Worm (Caenorhabditis elegans) whole organism, late embryonic: ENCODE data around the gene C26H9A.3.
"Not testable (repeated sequence)": the region's sequence is repeated elsewhere in the genome, so short reads cannot be mapped to it uniquely, and the experiment has no call there.

Experiments used
- C08G9.2 ChIP-seq: sonication (generic microtip); optimal IDR thresholded peaks from 2 replicates; lab custom pipeline; 2016; ENCODE audit warnings: mild to moderate bottlenecking, missing genetic modification characterization, moderate library complexity, missing compliant biosample characterization
- C38D4.7 ChIP-seq: fragments of 200-800 bp; sonication (Bioruptor generic); optimal IDR thresholded peaks from 2 replicates; lab custom pipeline; 2018; ENCODE audit warnings: mild to moderate bottlenecking, missing genetic modification characterization, moderate library complexity, missing compliant biosample characterization
- K09A11.1 ChIP-seq: sonication (generic microtip); optimal IDR thresholded peaks from 2 replicates; lab custom pipeline; 2017; ENCODE audit warnings: antibody characterized with exemption, mild to moderate bottlenecking, missing genetic modification characterization, missing compliant biosample characterization; ENCODE audit not compliant: insufficient read depth
- ceh-2 ChIP-seq: sonication (generic microtip); optimal IDR thresholded peaks from 2 replicates; lab custom pipeline; 2016; ENCODE audit warnings: missing genotype, missing genetic modification characterization, missing compliant biosample characterization
- ceh-31 ChIP-seq: sonication (generic microtip); optimal IDR thresholded peaks from 2 replicates; lab custom pipeline; 2016; ENCODE audit warnings: missing genetic modification characterization, missing compliant biosample characterization
- ceh-34 ChIP-seq: sonication (generic microtip); optimal IDR thresholded peaks from 2 replicates; lab custom pipeline; 2016; ENCODE audit warnings: mild to moderate bottlenecking, missing genetic modification characterization, missing compliant biosample characterization
- ceh-48 ChIP-seq: sonication (generic microtip); optimal IDR thresholded peaks from 2 replicates; lab custom pipeline; 2016; ENCODE audit warnings: missing genetic modification characterization, inconsistent platforms, missing compliant biosample characterization
- ceh-9 ChIP-seq: sonication (generic microtip); optimal IDR thresholded peaks from 2 replicates; lab custom pipeline; 2016; ENCODE audit warnings: mild to moderate bottlenecking, missing genetic modification characterization, inconsistent platforms, missing compliant biosample characterization
- ets-4 ChIP-seq: sonication (generic microtip); optimal IDR thresholded peaks from 2 replicates; lab custom pipeline; 2016; ENCODE audit warnings: missing genetic modification characterization, missing compliant biosample characterization
- eyg-1 ChIP-seq: sonication (generic microtip); optimal IDR thresholded peaks from 2 replicates; lab custom pipeline; 2016; ENCODE audit warnings: missing genotype, missing genetic modification characterization, missing compliant biosample characterization
- fkh-6 ChIP-seq: sonication (generic microtip); optimal IDR thresholded peaks from 2 replicates; lab custom pipeline; 2016; ENCODE audit warnings: missing genetic modification characterization, missing compliant biosample characterization
- hlh-30 ChIP-seq: sonication (generic microtip); optimal IDR thresholded peaks from 2 replicates; lab custom pipeline; 2017; ENCODE audit warnings: antibody characterized with exemption, missing genetic modification characterization, missing compliant biosample characterization; ENCODE audit not compliant: insufficient read depth
- hlh-6 ChIP-seq: sonication (generic microtip); optimal IDR thresholded peaks from 2 replicates; lab custom pipeline; 2016; ENCODE audit warnings: missing genotype, missing genetic modification characterization, missing compliant biosample characterization
- hlh-8 ChIP-seq: sonication (generic microtip); optimal IDR thresholded peaks from 2 replicates; lab custom pipeline; 2016; ENCODE audit warnings: missing genotype, missing genetic modification characterization, missing compliant biosample characterization
- lim-6 ChIP-seq: sonication (generic microtip); optimal IDR thresholded peaks from 2 replicates; lab custom pipeline; 2016; ENCODE audit warnings: missing genetic modification characterization, missing compliant biosample characterization
- nfya-1 ChIP-seq: sonication (generic microtip); optimal IDR thresholded peaks from 2 replicates; lab custom pipeline; 2017; ENCODE audit warnings: missing genetic modification characterization, mild to moderate bottlenecking, missing compliant biosample characterization, antibody characterized with exemption, moderate library complexity
- nhr-232 ChIP-seq: sonication (generic microtip); optimal IDR thresholded peaks from 2 replicates; lab custom pipeline; 2016; ENCODE audit warnings: missing genetic modification characterization, missing compliant biosample characterization
- npax-4 ChIP-seq: sonication (generic microtip); optimal IDR thresholded peaks from 2 replicates; lab custom pipeline; 2016; ENCODE audit warnings: missing genetic modification characterization, missing compliant biosample characterization
- odd-2 ChIP-seq: sonication (generic microtip); optimal IDR thresholded peaks from 2 replicates; lab custom pipeline; 2017; ENCODE audit warnings: antibody characterized with exemption, mild to moderate bottlenecking, missing genetic modification characterization, missing compliant biosample characterization
- pax-1 ChIP-seq: fragments of 150-350 bp; optimal IDR thresholded peaks from 2 replicates; lab custom pipeline; 2014; ENCODE audit warnings: missing biosample characterization, missing genetic modification characterization
- pha-2 ChIP-seq: sonication (generic microtip); optimal IDR thresholded peaks from 2 replicates; lab custom pipeline; 2017; ENCODE audit warnings: mild to moderate bottlenecking, missing genetic modification characterization, missing compliant biosample characterization
- sdc-2 ChIP-seq: sonication (generic microtip); optimal IDR thresholded peaks from 2 replicates; lab custom pipeline; 2016; ENCODE audit warnings: missing genotype, missing genetic modification characterization, missing compliant biosample characterization
- tbx-2 ChIP-seq: sonication (generic microtip); optimal IDR thresholded peaks from 2 replicates; lab custom pipeline; 2016; ENCODE audit warnings: missing genetic modification characterization, missing compliant biosample characterization
- tbx-7 ChIP-seq: sonication (generic microtip); optimal IDR thresholded peaks from 2 replicates; lab custom pipeline; 2016; ENCODE audit warnings: missing genotype, missing genetic modification characterization, missing compliant biosample characterization
- ttx-3 ChIP-seq: sonication (generic microtip); optimal IDR thresholded peaks from 2 replicates; lab custom pipeline; 2016; ENCODE audit warnings: missing genetic modification reagents, missing genetic modification characterization, missing compliant biosample characterization
- unc-42 ChIP-seq: sonication (generic microtip); optimal IDR thresholded peaks from 2 replicates; lab custom pipeline; 2016; ENCODE audit warnings: missing genotype, missing genetic modification characterization, missing compliant biosample characterization
- unc-55 ChIP-seq: sonication (generic microtip); optimal IDR thresholded peaks from 2 replicates; lab custom pipeline; 2017; ENCODE audit warnings: missing biosample characterization, missing genetic modification reagents, missing genetic modification characterization
- unc-86 ChIP-seq: sonication (generic microtip); optimal IDR thresholded peaks from 2 replicates; lab custom pipeline; 2016; ENCODE audit warnings: missing genetic modification characterization, missing compliant biosample characterization
- zip-5 ChIP-seq: sonication (generic microtip); optimal IDR thresholded peaks from 2 replicates; lab custom pipeline; 2016; ENCODE audit warnings: missing genetic modification characterization, missing compliant biosample characterization

C26H9A.3 gene

DNA sequence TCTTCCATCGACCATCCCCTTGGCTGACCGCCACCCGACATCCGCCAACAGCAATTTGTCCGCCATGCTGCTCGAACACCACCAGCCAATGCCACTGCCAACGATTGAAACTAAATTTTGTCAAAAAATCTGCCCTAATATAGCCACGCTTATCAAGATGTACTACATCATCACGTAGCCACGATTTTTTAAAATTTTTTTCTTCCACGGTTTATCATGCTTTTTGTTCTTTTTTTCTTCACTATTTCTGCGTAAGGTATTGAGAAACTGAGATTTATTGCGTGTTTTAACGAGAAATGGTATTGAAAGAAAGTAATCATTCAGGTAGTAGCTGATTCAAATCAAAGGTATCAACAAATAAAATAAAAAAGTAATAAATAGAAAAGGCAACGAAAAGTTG lies 37.9 kb upstream of the C26H9A.3 start, which contains the start of gene T23B5.6:
TSS of gene T23B5.6 (minus strand) at position 101 of the 400 bp plus-strand sequence.
- TF ChIP-seq K09A11.1 (tag; lab: Kevin White, UChicago); lim-6 (tag; lab: Kevin White, UChicago); sdc-2: not testable (repeated sequence)

DNA sequence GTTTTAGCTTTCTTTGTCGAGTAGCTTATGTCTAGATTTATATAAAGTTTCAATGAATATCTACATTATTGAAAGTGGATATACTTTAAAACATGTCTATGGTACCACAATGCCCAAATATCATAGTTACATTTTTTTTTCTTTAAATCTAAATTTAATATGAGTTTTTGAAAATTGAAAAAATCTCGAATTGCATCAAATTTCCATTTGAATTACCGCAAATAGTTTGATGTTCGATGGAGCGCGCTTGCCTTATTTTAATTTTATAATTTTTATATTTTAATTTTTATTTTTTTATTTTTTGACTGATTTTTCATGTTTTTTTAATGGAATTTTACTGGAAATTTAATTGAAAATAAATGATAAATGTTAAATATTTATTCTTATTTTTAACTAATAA lies 35.5 kb upstream of the C26H9A.3 start, which contains the start of gene T23B5.4:
TSS of gene T23B5.4 (plus strand) at position 301 of the 400 bp plus-strand sequence.
- TF ChIP-seq C38D4.7 (GFP tag; lab: Kevin White, UChicago) = no peak
- TF ChIP-seq hlh-8 (tag; lab: Kevin White, UChicago) = no peak
- no peak for TF ChIP-seq hlh-30
- TF ChIP-seq K09A11.1 (tag; lab: Kevin White, UChicago) = no peak
- no peak for TF ChIP-seq nhr-232 (tag; lab: Kevin White, UChicago)

DNA sequence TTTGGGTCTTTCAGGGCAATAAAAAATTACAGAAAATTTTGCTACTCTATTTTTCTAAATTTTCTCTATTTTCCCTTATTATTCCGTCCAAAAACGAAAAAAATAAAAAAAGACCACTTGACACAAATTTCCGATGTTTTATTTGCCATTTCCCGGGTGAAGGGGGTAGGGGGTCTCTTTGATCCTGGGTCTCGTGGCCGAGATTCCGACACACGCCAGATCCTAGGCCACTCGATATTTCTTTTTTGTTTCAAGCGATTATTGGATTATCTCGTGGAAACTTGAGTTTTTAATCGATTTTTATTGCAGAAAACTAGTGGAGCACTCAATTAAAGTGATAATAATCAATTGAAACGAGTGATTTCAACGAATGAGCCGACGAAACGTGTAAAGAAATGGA lies 13.9 kb upstream of the C26H9A.3 start, which contains the start of the genes wdfy-3 and C26H9A.4:
TSS of gene wdfy-3 (plus strand) at position 308 of the 400 bp plus-strand sequence.
TSS of gene C26H9A.4 (plus strand) at position 317 of the 400 bp plus-strand sequence.
- peak; percentile 19 for TF ChIP-seq tbx-2 (tag; lab: Kevin White, UChicago)
- peak; percentile 40 for TF ChIP-seq unc-42 (tag; lab: Kevin White, UChicago)
- no peak for TF ChIP-seq odd-2
- no peak for TF ChIP-seq eyg-1 (tag; lab: Kevin White, UChicago)
- TF ChIP-seq nfya-1 (tag; lab: Kevin White, UChicago) = no peak
- TF ChIP-seq zip-5 (tag; lab: Kevin White, UChicago) = peak; percentile 74
- peak; percentile 81 for TF ChIP-seq ceh-31 (tag; lab: Kevin White, UChicago)
- TF ChIP-seq tbx-7 (tag; lab: Kevin White, UChicago) = peak; percentile 32
- peak; percentile 67 for TF ChIP-seq ceh-2 (tag; lab: Kevin White, UChicago)
- TF ChIP-seq hlh-6 (tag; lab: Kevin White, UChicago) = no peak
- TF ChIP-seq hlh-30 = no peak
- TF ChIP-seq ets-4 = peak; percentile 4
- TF ChIP-seq C08G9.2 = peak; percentile 74

DNA sequence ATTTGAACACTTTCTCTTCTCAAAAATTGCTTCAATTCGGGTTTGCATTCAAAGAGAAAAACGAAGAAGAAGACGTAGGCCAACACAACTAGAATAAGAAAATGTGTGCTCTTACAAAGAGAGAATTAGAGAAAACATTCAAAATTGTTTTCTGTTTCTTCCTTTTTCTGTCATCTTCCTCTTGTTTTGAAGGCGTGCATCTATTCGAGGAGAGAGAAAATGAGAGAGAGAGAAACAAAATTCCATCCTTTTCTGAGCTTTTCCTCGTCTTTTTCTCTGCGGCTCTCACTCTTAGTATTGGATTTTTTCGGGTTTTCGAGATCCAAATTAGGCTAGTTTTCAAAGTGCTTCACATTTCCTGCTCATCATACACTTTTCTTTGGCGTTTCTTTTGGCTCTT lies 12.4 kb upstream of the C26H9A.3 start:
- TF ChIP-seq ceh-48 (peak; percentile 25), pax-1 (no peak), ceh-2 (tag; lab: Kevin White, UChicago) (no peak), ttx-3 (no peak), unc-42 (tag; lab: Kevin White, UChicago) (peak; percentile 79), nfya-1 (tag; lab: Kevin White, UChicago) (peak; percentile 62), unc-55 (GFP tag; lab: Kevin White, UChicago) (peak; percentile 23), ceh-31 (tag; lab: Kevin White, UChicago) (peak; percentile 55), tbx-2 (tag; lab: Kevin White, UChicago) (peak; percentile 5), unc-86 (no peak)
- TF ChIP-seq, all 69 proteins: peak for 6

DNA sequence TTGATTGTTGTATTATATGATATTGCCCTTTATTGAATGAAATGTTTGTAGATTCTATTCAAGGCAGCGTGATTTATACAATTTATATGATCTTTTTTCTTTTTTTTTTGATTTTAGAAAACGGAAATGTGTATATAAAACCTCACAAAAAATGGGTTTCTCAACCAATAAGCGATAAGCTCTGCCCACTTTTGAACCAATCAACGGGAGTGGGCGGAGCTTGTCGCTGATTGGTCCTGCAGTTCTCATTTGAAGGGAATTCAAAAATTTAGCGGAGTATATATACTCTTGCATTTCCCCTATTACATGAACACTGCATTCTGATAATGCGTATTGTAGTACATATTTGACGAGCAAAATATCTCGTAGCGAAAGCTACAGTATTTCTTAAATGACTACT lies 11.4 kb upstream of the C26H9A.3 start:
- TF ChIP-seq nfya-1 (tag; lab: Kevin White, UChicago) (peak; percentile 91), tbx-7 (tag; lab: Kevin White, UChicago) (no peak)

DNA sequence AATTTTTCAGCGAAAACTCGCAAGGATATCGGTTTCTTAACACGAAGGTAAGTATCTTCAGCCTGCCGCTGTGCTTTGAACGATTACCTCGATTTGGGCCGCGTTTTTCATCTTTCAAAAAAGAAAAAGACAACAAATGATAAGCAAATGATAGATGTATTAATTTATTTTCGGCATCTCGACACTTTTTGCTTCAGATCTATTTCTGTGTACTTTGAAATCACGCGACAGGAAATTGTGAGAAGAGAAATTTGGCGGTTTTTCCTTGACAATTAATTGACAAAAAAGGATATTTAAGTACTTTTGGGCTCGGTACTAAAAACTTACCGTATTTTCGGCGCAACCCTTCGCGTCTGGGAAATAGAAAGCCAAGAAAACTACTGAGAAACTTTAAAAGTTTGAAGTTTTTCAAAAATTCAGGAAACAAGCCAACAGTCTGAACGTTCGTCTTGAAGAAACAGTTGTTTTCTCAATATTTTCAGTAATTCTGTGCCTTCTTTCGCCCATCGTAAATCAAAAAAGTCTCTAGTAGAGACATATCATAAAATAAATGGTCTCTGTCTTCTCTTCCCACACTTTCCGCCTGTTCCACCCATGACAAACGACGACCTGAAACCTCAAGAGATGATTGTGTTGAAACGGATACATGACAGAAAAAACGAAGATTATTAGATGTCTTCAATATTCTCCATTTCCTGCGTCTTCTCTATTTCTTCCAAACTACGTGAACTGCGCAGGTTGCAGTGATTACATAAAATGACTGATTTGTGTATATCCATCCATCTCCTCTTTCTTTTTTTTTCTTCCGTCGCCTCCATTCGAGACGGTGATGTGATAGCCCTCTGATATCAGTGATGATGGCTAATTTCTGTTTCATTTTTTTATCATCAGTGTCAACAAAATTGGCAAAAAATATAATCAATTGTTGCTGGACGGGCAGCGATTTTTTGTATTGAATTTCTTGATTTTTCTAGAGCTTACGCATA lies 2.0 kb upstream of the C26H9A.3 start:
- no peak for TF ChIP-seq pha-2 (tag; lab: Kevin White, UChicago)
- no peak for TF ChIP-seq ceh-34 (tag; lab: Kevin White, UChicago)
- TF ChIP-seq ceh-9 (tag; lab: Kevin White, UChicago) = no peak
- TF ChIP-seq npax-4 = no peak
- no peak for TF ChIP-seq fkh-6 (tag; lab: Kevin White, UChicago)
